Worm (Caenorhabditis elegans) whole organism, young adult: ENCODE results near the gene spt-4.

Source experiments
- B0261.1 ChIP-seq: sonication (generic microtip); optimal IDR thresholded peaks from 2 replicates; lab custom pipeline; 2016; ENCODE audit warnings: mild to moderate bottlenecking, missing genetic modification characterization, moderate library complexity, missing compliant biosample characterization
- F37B4.10 ChIP-seq: fragments of 200-800 bp; sonication (Bioruptor generic); IDR thresholded peaks from 2 replicates; pipeline ENCODE4 v1.3.6; 2022; ENCODE audit warnings: missing genetic modification characterization, missing compliant biosample characterization
- F39B2.1 ChIP-seq: fragments of 200-800 bp; sonication (Bioruptor generic); IDR thresholded peaks from 2 replicates; pipeline ENCODE4 v1.3.6; 2022; ENCODE audit warnings: missing genetic modification reagents, missing genetic modification characterization, missing compliant biosample characterization
- F49E8.2 ChIP-seq: sonication (generic microtip); optimal IDR thresholded peaks from 3 replicates; lab custom pipeline; 2017; ENCODE audit warnings: missing genetic modification characterization, mild to moderate bottlenecking, missing compliant biosample characterization, antibody characterized with exemption, moderate library complexity; ENCODE audit not compliant: insufficient read depth
- F57C9.4 ChIP-seq: sonication (generic microtip); optimal IDR thresholded peaks from 2 replicates; lab custom pipeline; 2017; ENCODE audit warnings: mild to moderate bottlenecking, missing genetic modification characterization, missing compliant biosample characterization
- K11D2.4 ChIP-seq: fragments of 200-800 bp; sonication (Bioruptor generic); IDR thresholded peaks from 2 replicates; pipeline ENCODE4 v1.3.6; 2022; ENCODE audit warnings: missing genetic modification reagents, missing genetic modification characterization, missing compliant biosample characterization
- K12H6.12 ChIP-seq: fragments of 200-800 bp; sonication (Bioruptor generic); optimal IDR thresholded peaks from 2 replicates; lab custom pipeline; 2018; ENCODE audit warnings: mild to moderate bottlenecking, missing genetic modification characterization, missing compliant biosample characterization
- Y95B8A.8 ChIP-seq: fragments of 200-800 bp; sonication (Bioruptor generic); IDR thresholded peaks from 2 replicates; pipeline ENCODE4 v1.3.6; 2022; ENCODE audit warnings: missing genetic modification reagents, missing genetic modification characterization, missing compliant biosample characterization
- bed-1 ChIP-seq: fragments of 200-800 bp; sonication (Bioruptor generic); IDR thresholded peaks from 2 replicates; pipeline ENCODE4 v1.3.6; 2022; ENCODE audit warnings: missing genetic modification reagents, missing genetic modification characterization, missing compliant biosample characterization
- ccch-3 ChIP-seq: fragments of 200-800 bp; sonication (Bioruptor generic); optimal IDR thresholded peaks from 2 replicates; lab custom pipeline; 2018; ENCODE audit warnings: mild to moderate bottlenecking, missing genetic modification characterization, missing compliant biosample characterization
- cebp-1 ChIP-seq, 2 experiments: fragments of 200-800 bp in 1 of 2; sonication (Bioruptor generic) in 1 of 2; sonication (generic microtip) in 1 of 2; IDR thresholded peaks in 1 of 2; optimal IDR thresholded peaks in 1 of 2; 2 replicates each; pipeline versions ENCODE4 v1.3.6 to Lab custom; 2017 to 2022; ENCODE audit warnings: missing compliant biosample characterization in 2 of 2, missing genetic modification characterization in 2 of 2, mild to moderate bottlenecking in 1 of 2, missing genetic modification reagents in 1 of 2, moderate library complexity in 1 of 2
- ceh-58 ChIP-seq: fragments of 200-800 bp; sonication (Bioruptor generic); IDR thresholded peaks from 2 replicates; pipeline ENCODE4 v1.3.6; 2022; ENCODE audit warnings: missing genetic modification characterization, missing compliant biosample characterization
- ceh-91 ChIP-seq: fragments of 200-800 bp; sonication (Bioruptor generic); IDR thresholded peaks from 2 replicates; pipeline ENCODE4 v1.3.6; 2022; ENCODE audit warnings: missing genetic modification reagents, missing genetic modification characterization, missing compliant biosample characterization
- dpl-1 ChIP-seq: fragments of 150-350 bp; optimal IDR thresholded peaks from 2 replicates; lab custom pipeline; 2014; ENCODE audit warnings: missing biosample characterization, missing genetic modification reagents, missing genetic modification characterization
- efl-1 ChIP-seq: fragments of 150-350 bp; optimal IDR thresholded peaks from 2 replicates; lab custom pipeline; 2014; ENCODE audit warnings: missing biosample characterization, missing genetic modification reagents, missing genetic modification characterization
- hlh-26 ChIP-seq: fragments of 200-800 bp; sonication (Bioruptor generic); conservative IDR thresholded peaks from 2 replicates; pipeline ENCODE4 v1.3.6; 2022; ENCODE audit warnings: missing genetic modification reagents, missing genetic modification characterization, missing compliant biosample characterization
- hmg-1.2 ChIP-seq: fragments of 200-800 bp; sonication (Bioruptor generic); IDR thresholded peaks from 2 replicates; pipeline ENCODE4 v1.3.6; 2022; ENCODE audit warnings: missing genetic modification reagents, missing genetic modification characterization, missing compliant biosample characterization
- hmg-20 ChIP-seq: fragments of 200-800 bp; sonication (Bioruptor generic); IDR thresholded peaks from 2 replicates; pipeline ENCODE4 v1.3.6; 2022; ENCODE audit warnings: missing genetic modification reagents, missing genetic modification characterization, missing compliant biosample characterization
- lin-26 ChIP-seq: fragments of 200-800 bp; sonication (Bioruptor generic); IDR thresholded peaks from 2 replicates; pipeline ENCODE4 v1.3.6; 2022; ENCODE audit warnings: missing genetic modification reagents, missing genetic modification characterization, missing compliant biosample characterization
- lin-54 ChIP-seq: fragments of 200-800 bp; sonication (Bioruptor generic); optimal IDR thresholded peaks from 2 replicates; lab custom pipeline; 2018; ENCODE audit warnings: mild to moderate bottlenecking, missing genetic modification characterization, missing compliant biosample characterization
- lsl-1 ChIP-seq: fragments of 200-800 bp; sonication (Bioruptor generic); optimal IDR thresholded peaks from 2 replicates; lab custom pipeline; 2018; ENCODE audit warnings: mild to moderate bottlenecking, missing genetic modification characterization, moderate library complexity, missing compliant biosample characterization
- madf-10 ChIP-seq: sonication (generic microtip); optimal IDR thresholded peaks from 2 replicates; lab custom pipeline; 2016; ENCODE audit warnings: mild to moderate bottlenecking, missing genetic modification characterization, missing compliant biosample characterization
- mes-4 ChIP-seq: sonication (generic microtip); optimal IDR thresholded peaks from 2 replicates; lab custom pipeline; 2016; ENCODE audit warnings: missing genotype, missing genetic modification characterization, missing compliant biosample characterization
- nfya-1 ChIP-seq: sonication (generic microtip); optimal IDR thresholded peaks from 2 replicates; lab custom pipeline; 2017; ENCODE audit warnings: antibody characterized with exemption, missing compliant biosample characterization, missing genetic modification characterization, borderline replicate concordance; ENCODE audit not compliant: insufficient read depth
- nhr-179 ChIP-seq: sonication (generic microtip); optimal IDR thresholded peaks from 2 replicates; lab custom pipeline; 2016; ENCODE audit warnings: mild to moderate bottlenecking, missing genetic modification characterization, missing compliant biosample characterization
- pbrm-1 ChIP-seq: fragments of 200-800 bp; sonication (Bioruptor generic); IDR thresholded peaks from 2 replicates; pipeline ENCODE4 v1.3.6; 2022; ENCODE audit warnings: missing genetic modification reagents, missing genetic modification characterization, missing compliant biosample characterization
- pha-4 ChIP-seq: fragments of 150-350 bp; sonication (generic microtip); optimal IDR thresholded peaks from 2 replicates; lab custom pipeline; 2014; ENCODE audit warnings: missing biosample characterization, missing genetic modification reagents, missing genetic modification characterization
- rcor-1 ChIP-seq: fragments of 200-800 bp; sonication (Bioruptor generic); IDR thresholded peaks from 2 replicates; pipeline ENCODE4 v1.3.6; 2022; ENCODE audit warnings: missing genetic modification reagents, missing genetic modification characterization, missing compliant biosample characterization
- rec-8 ChIP-seq, 2 experiments: sonication (generic microtip); optimal IDR thresholded peaks; 2 replicates each; lab custom pipeline; 2016; ENCODE audit warnings: mild to moderate bottlenecking in 2 of 2, missing genetic modification characterization in 2 of 2, missing genetic modification reagents in 2 of 2, missing genotype in 2 of 2, missing biosample characterization in 1 of 2, missing compliant biosample characterization in 1 of 2, moderate library complexity in 1 of 2
- snpc-4 ChIP-seq, 5 experiments: fragments of 150-350 bp in 1 of 5; sonication (generic microtip) in 4 of 5; optimal IDR thresholded peaks; 2 replicates each; lab custom pipeline; 2014 to 2018; ENCODE audit warnings: missing genetic modification characterization in 5 of 5, missing biosample characterization in 3 of 5, antibody characterized with exemption in 2 of 5, mild to moderate bottlenecking in 2 of 5, missing compliant biosample characterization in 2 of 5, missing genotype in 2 of 5, moderate library complexity in 2 of 5, missing genetic modification reagents in 1 of 5
- xnd-1 ChIP-seq: sonication (generic microtip); optimal IDR thresholded peaks from 2 replicates; lab custom pipeline; 2016; ENCODE audit warnings: missing genotype, missing genetic modification reagents, missing genetic modification characterization, missing compliant biosample characterization
- ztf-26 ChIP-seq: sonication (generic microtip); optimal IDR thresholded peaks from 2 replicates; lab custom pipeline; 2017; ENCODE audit warnings: missing genetic modification characterization, missing compliant biosample characterization
- ztf-28 ChIP-seq: fragments of 200-800 bp; sonication (Bioruptor generic); IDR thresholded peaks from 2 replicates; pipeline ENCODE4 v1.3.6; 2022; ENCODE audit warnings: missing genetic modification reagents, missing genetic modification characterization, missing compliant biosample characterization
- ztf-3 ChIP-seq: fragments of 200-800 bp; sonication (Bioruptor generic); optimal IDR thresholded peaks from 2 replicates; lab custom pipeline; 2018; ENCODE audit warnings: mild to moderate bottlenecking, missing genetic modification characterization, missing compliant biosample characterization

The spt-4 gene

ce11 chrIII:69652-70051 lies at the start of gene spt-4:
TSS of gene spt-4 (minus strand) at chrIII:69752.
- TF ChIP-seq efl-1 (GFP tag; lab: Kevin White, UChicago) (no peak), K12H6.12 (tag; lab: Kevin White, UChicago) (no peak), Y95B8A.8 (GFP tag; lab: Robert Waterston, UW) (no peak), ztf-3 (no peak), xnd-1 (tag; lab: Kevin White, UChicago) (no peak), rec-8 (tag; optimal IDR thresholded peaks at IDR 0.05; lab: Kevin White, UChicago) (no peak), lin-54 (GFP tag; lab: Kevin White, UChicago) (no peak), F49E8.2 (no peak), bed-1 (GFP tag; lab: Robert Waterston, UW) (no peak), pbrm-1 (no peak), F39B2.1 (GFP tag; lab: Robert Waterston, UW) (no peak), madf-10 (tag; lab: Kevin White, UChicago) (no peak), hmg-1.2 (GFP tag; lab: Robert Waterston, UW) (no peak), B0261.1 (tag; lab: Kevin White, UChicago) (no peak), nfya-1 (tag; lab: Kevin White, UChicago) (no peak)

DNA sequence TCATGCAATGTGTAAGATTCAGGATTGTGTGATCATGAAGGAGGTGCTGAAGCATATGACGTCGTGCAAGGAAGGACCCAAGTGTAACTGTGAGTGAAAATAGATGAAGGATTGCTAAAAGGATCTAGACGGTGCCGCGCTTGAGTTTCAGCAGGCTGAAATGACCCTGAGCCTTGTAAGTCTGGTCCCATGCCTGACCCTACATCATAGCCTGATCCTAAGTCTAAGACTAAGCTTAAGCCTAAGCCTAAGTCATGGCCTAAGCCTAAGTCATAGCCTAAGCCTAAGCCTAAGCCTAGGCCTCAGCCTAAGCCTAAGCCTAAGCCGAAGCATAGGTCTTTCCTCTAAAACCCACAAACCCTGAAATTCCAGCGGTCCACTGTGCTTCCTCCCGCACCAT lies 48.3 kb upstream of the spt-4 start:
- TF ChIP-seq snpc-4 (GFP tag; optimal IDR thresholded peaks at IDR 0.05; lab: Kevin White, UChicago), result no peak
- TF ChIP-seq snpc-4 (tag; optimal IDR thresholded peaks at IDR 0.05; lab: Kevin White, UChicago), result no peak
- no peak for TF ChIP-seq ccch-3 (GFP tag; lab: Kevin White, UChicago)

ce11 chrIII:117210-117609 lies 47.7 kb upstream of the spt-4 start, which contains the start of gene C29F9.5:
TSS of gene C29F9.5 (plus strand) at chrIII:117510.
- TF ChIP-seq nhr-179 (tag; lab: Kevin White, UChicago) (no peak), hmg-20 (GFP tag; lab: Robert Waterston, UW) (no peak), ztf-28 (GFP tag; lab: Robert Waterston, UW) (no peak), ztf-26 (tag; lab: Kevin White, UChicago) (no peak), F57C9.4 (tag; lab: Kevin White, UChicago) (no peak), F37B4.10 (GFP tag; lab: Robert Waterston, UW) (no peak), mes-4 (tag; lab: Kevin White, UChicago) (no peak), pha-4 (no peak), lsl-1 (GFP tag; lab: Kevin White, UChicago) (no peak), dpl-1 (GFP tag; lab: Kevin White, UChicago) (no peak), ceh-91 (GFP tag; lab: Robert Waterston, UW) (no peak), hlh-26 (no peak), rcor-1 (GFP tag; lab: Robert Waterston, UW) (no peak)

ce11 chrIII:114603-115002 lies 45.1 kb upstream of the spt-4 start, which contains the start of gene C29F9.6:
TSS of gene C29F9.6 (plus strand) at chrIII:114903.
- TF ChIP-seq lin-26 (no peak), ccch-3 (GFP tag; lab: Kevin White, UChicago) (no peak), pha-4 (no peak), ceh-58 (GFP tag; lab: Robert Waterston, UW) (no peak), K11D2.4 (GFP tag; lab: Robert Waterston, UW) (no peak), cebp-1 (GFP tag; IDR thresholded peaks at IDR 0.05; lab: Robert Waterston, UW) (no peak), cebp-1 (tag; optimal IDR thresholded peaks at IDR 0.05; lab: Kevin White, UChicago) (no peak)
